Fruit fly (Drosophila melanogaster) whole organism: ENCODE results near the gene mmd.

Source experiments
- CG8478 ChIP-seq: fragments of >200 bp; optimal IDR thresholded peaks from 2 replicates; lab custom pipeline; 2018; ENCODE audit warnings: inconsistent platforms
- Dll ChIP-seq: fragments of >200 bp; optimal IDR thresholded peaks from 2 replicates; lab custom pipeline; 2017
- EcR ChIP-seq, 2 experiments: fragments of >200 bp; optimal IDR thresholded peaks; 2 replicates each; lab custom pipeline; 2017; ENCODE audit warnings: missing biosample characterization in 2 of 2, missing genetic modification characterization in 2 of 2, missing genetic modification reagents in 2 of 2
- pan ChIP-seq: fragments of >200 bp; optimal IDR thresholded peaks from 2 replicates; lab custom pipeline; 2017
- psq ChIP-seq: fragments of >200 bp; optimal IDR thresholded peaks from 2 replicates; lab custom pipeline; 2017
- usp ChIP-seq: fragments of >200 bp; optimal IDR thresholded peaks from 2 replicates; lab custom pipeline; 2017; ENCODE audit warnings: missing biosample characterization, missing genetic modification characterization, mixed read lengths

The mmd gene

dm6 chrX:15982844-15983243 is 9.9 kb upstream of the mmd start, which contains the start of gene Cep164:
Cep164 (minus strand) TSS chrX:15982944.
- no peak for TF ChIP-seq Dll (lab: Kevin White, UChicago)
- no peak for TF ChIP-seq CG8478 (lab: Kevin White, UChicago)

- TF ChIP-seq EcR (GFP tag; optimal IDR thresholded peaks at IDR 0.05; lab: Kevin White, UChicago) (no peak), usp (no peak), Dll (lab: Kevin White, UChicago) (no peak), psq (lab: Kevin White, UChicago) (no peak), pan (lab: Kevin White, UChicago) (no peak), CG8478 (lab: Kevin White, UChicago) (no peak)
These were observed 3.6 kb upstream of the mmd start, which contains the start of gene CG42766 for dm6 chrX:15976568-15976967. CG42766 (plus strand) TSS chrX:15976868.

dm6 chrX:15974125-15974524 is 1.2 kb upstream of the mmd start, which contains the start of gene Or13a:
Or13a (plus strand) TSS chrX:15974425.
- TF ChIP-seq usp: no peak
- TF ChIP-seq psq (lab: Kevin White, UChicago): no peak
- no peak for TF ChIP-seq pan (lab: Kevin White, UChicago)
- no peak for TF ChIP-seq CG8478 (lab: Kevin White, UChicago)
- no peak for TF ChIP-seq Dll (lab: Kevin White, UChicago)
- TF ChIP-seq EcR (GFP tag; optimal IDR thresholded peaks at IDR 0.05; lab: Kevin White, UChicago): no peak

dm6 chrX:15971574-15971973 is 1.4 kb downstream of the mmd start:
- TF ChIP-seq psq (lab: Kevin White, UChicago): no peak
- TF ChIP-seq CG8478 (lab: Kevin White, UChicago): no peak
- TF ChIP-seq Dll (lab: Kevin White, UChicago): no peak
- no peak for TF ChIP-seq EcR (GFP tag; optimal IDR thresholded peaks at IDR 0.05; lab: Kevin White, UChicago)
- no peak for TF ChIP-seq pan (lab: Kevin White, UChicago)
- TF ChIP-seq usp: no peak

- TF ChIP-seq EcR (GFP tag; optimal IDR thresholded peaks at IDR 0.05; lab: Kevin White, UChicago) (no peak), psq (lab: Kevin White, UChicago) (no peak), Dll (lab: Kevin White, UChicago) (no peak), pan (lab: Kevin White, UChicago) (no peak), usp (no peak), CG8478 (lab: Kevin White, UChicago) (no peak)
These were observed 3.4 kb downstream of the mmd start for dm6 chrX:15969577-15969976.

- no peak for TF ChIP-seq Dll (lab: Kevin White, UChicago)
- TF ChIP-seq psq (lab: Kevin White, UChicago): no peak
- no peak for TF ChIP-seq EcR (GFP tag; optimal IDR thresholded peaks at IDR 0.05; lab: Kevin White, UChicago)
- no peak for TF ChIP-seq CG8478 (lab: Kevin White, UChicago)
- TF ChIP-seq pan (lab: Kevin White, UChicago): no peak
- TF ChIP-seq usp: no peak
These were observed 22.9 kb downstream of the mmd start for dm6 chrX:15950056-15950455.

- no peak for TF ChIP-seq usp
- no peak for TF ChIP-seq EcR (GFP tag; optimal IDR thresholded peaks at IDR 0.05; lab: Kevin White, UChicago)
- TF ChIP-seq Dll (lab: Kevin White, UChicago): no peak
- no peak for TF ChIP-seq CG8478 (lab: Kevin White, UChicago)
- no peak for TF ChIP-seq psq (lab: Kevin White, UChicago)
- TF ChIP-seq pan (lab: Kevin White, UChicago): no peak
These were observed 28.1 kb downstream of the mmd start, which contains the start of gene Rrp47 for dm6 chrX:15944735-15945323. Rrp47 (plus strand) TSS chrX:15944897.

- no peak for TF ChIP-seq psq (lab: Kevin White, UChicago)
- TF ChIP-seq Dll (lab: Kevin White, UChicago): no peak
- TF ChIP-seq CG8478 (lab: Kevin White, UChicago): no peak
- TF ChIP-seq pan (lab: Kevin White, UChicago): no peak
- no peak for TF ChIP-seq usp
- TF ChIP-seq EcR (GFP tag; optimal IDR thresholded peaks at IDR 0.05; lab: Kevin White, UChicago): no peak
These were observed 31.4 kb downstream of the mmd start for dm6 chrX:15941527-15941926.

- TF ChIP-seq EcR (GFP tag; optimal IDR thresholded peaks at IDR 0.05; lab: Kevin White, UChicago) (no peak), psq (lab: Kevin White, UChicago) (no peak), pan (lab: Kevin White, UChicago) (no peak), Dll (lab: Kevin White, UChicago) (no peak), usp (no peak), CG8478 (lab: Kevin White, UChicago) (no peak)
These were observed 32.1 kb downstream of the mmd start, which contains the start of gene CG8924 for dm6 chrX:15940956-15941246. CG8924 (plus strand) TSS chrX:15941077.

- TF ChIP-seq EcR (GFP tag; optimal IDR thresholded peaks at IDR 0.05; lab: Kevin White, UChicago) (no peak), usp (no peak), CG8478 (lab: Kevin White, UChicago) (no peak), Dll (lab: Kevin White, UChicago) (no peak), pan (lab: Kevin White, UChicago) (no peak), psq (lab: Kevin White, UChicago) (no peak)
These were observed 32.6 kb downstream of the mmd start, which contains the start of gene Stim for dm6 chrX:15940105-15940955. Stim (minus strand) TSS chrX:15940451.

- no peak for TF ChIP-seq psq (lab: Kevin White, UChicago)
- no peak for TF ChIP-seq EcR (GFP tag; optimal IDR thresholded peaks at IDR 0.05; lab: Kevin White, UChicago)
- no peak for TF ChIP-seq CG8478 (lab: Kevin White, UChicago)
- TF ChIP-seq usp: no peak
- no peak for TF ChIP-seq Dll (lab: Kevin White, UChicago)
- TF ChIP-seq pan (lab: Kevin White, UChicago): no peak
These were observed 38.8 kb downstream of the mmd start for dm6 chrX:15934226-15934547.
